Fruit fly (Drosophila melanogaster) whole organism, wandering third instar larva: ENCODE results near the gene PGRP-LC.
A peak's percentile ranks its signal among the peaks of the same experiment; 100 is the strongest.

Source experiments
- Abd-B ChIP-seq: fragments of >200 bp; optimal IDR thresholded peaks from 2 replicates; lab custom pipeline; 2017; ENCODE audit warnings: missing biosample characterization, missing genetic modification characterization
- CG9705 ChIP-seq: fragments of 200-800 bp; sonication (Bioruptor generic); optimal IDR thresholded peaks from 2 replicates; lab custom pipeline; 2018; ENCODE audit warnings: missing biosample characterization, mild to moderate bottlenecking, missing genetic modification characterization
- CrebA ChIP-seq: fragments of 200-800 bp; sonication (Bioruptor generic); optimal IDR thresholded peaks from 2 replicates; lab custom pipeline; 2016; ENCODE audit warnings: missing biosample characterization, mild to moderate bottlenecking, missing genetic modification characterization, borderline replicate concordance
- Dif ChIP-seq: fragments of 200-275, 200-300 bp; sonication (Bioruptor generic); optimal IDR thresholded peaks from 2 replicates; lab custom pipeline; 2018; ENCODE audit warnings: missing biosample characterization, missing genetic modification characterization; ENCODE audit not compliant: partially characterized antibody
- HLH106 ChIP-seq: fragments of 200-800 bp; optimal IDR thresholded peaks from 3 replicates; lab custom pipeline; 2019; ENCODE audit warnings: missing biosample characterization, mild to moderate bottlenecking, missing genetic modification characterization, moderate library complexity
- Hr83 ChIP-seq: fragments of 200-300 bp; sonication (Bioruptor generic); optimal IDR thresholded peaks from 2 replicates; lab custom pipeline; 2016; ENCODE audit warnings: missing biosample characterization, mild to moderate bottlenecking, missing genetic modification characterization, moderate library complexity; ENCODE audit not compliant: poor library complexity, severe bottlenecking
- Jra ChIP-seq: sonication (Bioruptor generic); optimal IDR thresholded peaks from 2 replicates; lab custom pipeline; 2016; ENCODE audit warnings: missing biosample characterization, missing genetic modification characterization
- Mio ChIP-seq: sonication (Bioruptor generic); optimal IDR thresholded peaks from 2 replicates; lab custom pipeline; 2016; ENCODE audit warnings: missing biosample characterization, missing genetic modification characterization
- Myc ChIP-seq: fragments of >200 bp; optimal IDR thresholded peaks from 2 replicates; lab custom pipeline; 2017
- N ChIP-seq: fragments of >200 bp; optimal IDR thresholded peaks from 2 replicates; lab custom pipeline; 2018; ENCODE audit warnings: missing biosample characterization, missing external identifiers, missing genetic modification characterization
- OdsH ChIP-seq: fragments of 200-800 bp; sonication (Bioruptor generic); optimal IDR thresholded peaks from 2 replicates; lab custom pipeline; 2016; ENCODE audit warnings: missing biosample characterization, mild to moderate bottlenecking, missing genetic modification characterization
- Rel ChIP-seq, 2 experiments: fragments of 200-800 bp; sonication (Bioruptor generic) in 1 of 2; optimal IDR thresholded peaks; 2 replicates in 1 of 2; 3 replicates in 1 of 2; lab custom pipeline; 2016 to 2019; ENCODE audit warnings: mild to moderate bottlenecking in 2 of 2, missing biosample characterization in 2 of 2, missing genetic modification characterization in 2 of 2, moderate library complexity in 1 of 2
- Vsx2 ChIP-seq: fragments of 200-300, 225-300 bp; sonication (Bioruptor generic); optimal IDR thresholded peaks from 2 replicates; lab custom pipeline; 2018; ENCODE audit warnings: missing biosample characterization, missing genetic modification characterization; ENCODE audit not compliant: partially characterized antibody
- br ChIP-seq: fragments of 200-800 bp; sonication (Bioruptor generic); optimal IDR thresholded peaks from 2 replicates; lab custom pipeline; 2016; ENCODE audit warnings: missing biosample characterization, missing genetic modification characterization
- brk ChIP-seq: fragments of 200-800 bp; sonication (Bioruptor generic); optimal IDR thresholded peaks from 2 replicates; lab custom pipeline; 2016; ENCODE audit warnings: missing biosample characterization, mild to moderate bottlenecking, missing genetic modification characterization
- dl ChIP-seq, 2 experiments: fragments of 175-275, 200-275 bp in 1 of 2; fragments of 200-275 bp in 1 of 2; sonication (Bioruptor generic); optimal IDR thresholded peaks; lab custom pipeline; 2018; ENCODE audit warnings: mild to moderate bottlenecking in 2 of 2, missing biosample characterization in 2 of 2, missing genetic modification characterization in 2 of 2, moderate library complexity in 2 of 2; ENCODE audit not compliant: partially characterized antibody in 2 of 2, insufficient read depth in 1 of 2
- dmrt93B ChIP-seq: fragments of 200-800 bp; sonication (Bioruptor generic); optimal IDR thresholded peaks from 2 replicates; lab custom pipeline; 2018; ENCODE audit warnings: missing biosample characterization, mild to moderate bottlenecking, missing genetic modification characterization
- dsf ChIP-seq: sonication (Bioruptor generic); optimal IDR thresholded peaks from 2 replicates; lab custom pipeline; 2016; ENCODE audit warnings: missing biosample characterization, missing genetic modification characterization, borderline replicate concordance
- foxo ChIP-seq, 2 experiments: fragments of 200-800 bp; sonication (Bioruptor generic); optimal IDR thresholded peaks; 2 replicates in 1 of 2; 3 replicates in 1 of 2; lab custom pipeline; 2016 to 2017; ENCODE audit warnings: missing biosample characterization in 2 of 2, missing genetic modification characterization in 2 of 2
- h ChIP-seq: fragments of 200-800 bp; sonication (Bioruptor generic); optimal IDR thresholded peaks from 3 replicates; lab custom pipeline; 2016; ENCODE audit warnings: missing biosample characterization, mild to moderate bottlenecking, missing genetic modification characterization
- lola ChIP-seq: fragments of >200 bp; optimal IDR thresholded peaks from 2 replicates; lab custom pipeline; 2017; ENCODE audit warnings: missing biosample characterization, missing genetic modification characterization
- psq ChIP-seq: fragments of 200-800 bp; sonication (Bioruptor generic); optimal IDR thresholded peaks from 3 replicates; lab custom pipeline; 2017; ENCODE audit warnings: missing biosample characterization, mild to moderate bottlenecking, missing genetic modification characterization, moderate library complexity
- rgr ChIP-seq: fragments of 200-800 bp; sonication (Bioruptor generic); optimal IDR thresholded peaks from 3 replicates; lab custom pipeline; 2016; ENCODE audit warnings: missing biosample characterization, mild to moderate bottlenecking, missing genetic modification characterization
- sage ChIP-seq: fragments of 200-800 bp; sonication (Bioruptor generic); optimal IDR thresholded peaks from 2 replicates; lab custom pipeline; 2016; ENCODE audit warnings: missing biosample characterization, mild to moderate bottlenecking, missing genetic modification characterization
- sv ChIP-seq: fragments of 200-800 bp; sonication (Bioruptor generic); optimal IDR thresholded peaks from 3 replicates; lab custom pipeline; 2016; ENCODE audit warnings: missing biosample characterization, missing genetic modification characterization
- usp ChIP-seq: fragments of >200 bp; optimal IDR thresholded peaks from 2 replicates; lab custom pipeline; 2017; ENCODE audit warnings: missing biosample characterization, missing genetic modification characterization
- woc ChIP-seq: sonication (Bioruptor generic); optimal IDR thresholded peaks from 2 replicates; lab custom pipeline; 2016; ENCODE audit warnings: missing biosample characterization, mild to moderate bottlenecking, missing genetic modification characterization

The PGRP-LC gene

dm6 chr3L:9335711-9336110 lies 2.9 kb upstream of the PGRP-LC start (continued):
- peak in 1 of 2 experiments; percentile 14 for TF ChIP-seq foxo (GFP tag; optimal IDR thresholded peaks at IDR 0.05; lab: Kevin White, UChicago)
- TF ChIP-seq, all 38 proteins: peak for 9

DNA sequence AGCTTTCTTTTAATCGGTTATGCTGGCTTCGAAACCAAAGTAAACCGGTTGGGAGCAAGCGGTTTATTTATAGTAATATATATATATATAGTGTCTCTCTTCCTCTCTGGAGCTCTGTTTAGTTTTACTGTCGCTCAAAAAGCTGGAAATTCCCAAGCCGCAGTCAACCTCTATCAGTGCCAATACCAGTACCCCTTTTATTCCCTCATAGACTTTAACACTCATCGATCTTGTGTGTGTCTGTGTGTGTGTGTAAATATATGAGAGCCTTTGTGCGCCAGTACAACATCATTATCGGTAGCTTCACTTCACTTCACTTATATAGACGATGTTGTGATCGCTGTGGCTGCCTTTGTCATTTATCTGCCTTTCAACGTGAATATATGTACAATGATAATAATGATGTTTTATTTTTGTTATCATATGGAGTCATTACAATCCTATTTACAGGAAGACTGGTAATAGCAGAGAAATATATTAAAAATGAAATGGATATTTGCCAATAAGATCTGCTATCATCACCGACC lies 605 bp upstream of the PGRP-LC start:
- TF ChIP-seq rgr (no peak), Jra (GFP tag; lab: Kevin White, UChicago) (no peak), foxo (GFP tag; optimal IDR thresholded peaks at IDR 0.05; lab: Kevin White, UChicago) (no peak), dl (GFP tag; optimal IDR thresholded peaks at IDR 0.05; lab: Kevin White, UChicago; ENCODE audit: insufficient read depth in 1 of 2, partially characterized antibody in 2 of 2) (peak in 1 of 2 experiments; percentile 40), brk (no peak), sv (no peak), woc (no peak), dmrt93B (GFP tag; lab: Kevin White, UChicago) (no peak)

DNA sequence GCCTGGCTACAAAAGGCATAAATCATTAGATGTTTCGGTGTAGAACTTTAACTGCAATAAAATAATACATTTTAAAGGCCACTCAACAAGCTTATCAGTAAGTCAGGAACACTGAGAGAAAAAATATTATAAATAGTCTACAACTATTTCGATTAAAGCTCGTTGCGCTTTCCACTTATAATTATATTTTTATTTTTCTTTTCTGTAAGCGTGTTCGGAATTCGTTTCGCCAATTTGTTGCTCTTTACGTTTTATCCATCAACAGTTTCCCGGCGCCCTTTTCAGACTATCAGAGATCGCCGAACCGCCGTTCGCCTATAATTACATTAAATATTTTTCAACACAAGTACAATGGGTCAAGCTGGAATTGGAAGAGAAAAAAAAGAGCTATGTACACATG lies 411 bp downstream of the PGRP-LC start:
- TF ChIP-seq lola (GFP tag; lab: Kevin White, UChicago) (no peak), br (GFP tag; lab: Kevin White, UChicago) (no peak), Abd-B (no peak), HLH106 (tag; lab: Kevin White, UChicago) (no peak), psq (GFP tag; lab: Kevin White, UChicago) (no peak), sv (no peak)

- TF ChIP-seq rgr (no peak), usp (no peak), sage (GFP tag; lab: Kevin White, UChicago) (no peak), dsf (no peak), Rel (GFP tag; optimal IDR thresholded peaks at IDR 0.05; lab: Kevin White, UChicago) (no peak), Rel (tag; optimal IDR thresholded peaks at IDR 0.05; lab: Kevin White, UChicago) (peak; percentile 33), Dif (GFP tag; lab: Kevin White, UChicago) (peak; percentile 27), CrebA (GFP tag; lab: Kevin White, UChicago) (no peak), Myc (lab: Kevin White, UChicago) (no peak), foxo (GFP tag; optimal IDR thresholded peaks at IDR 0.05; lab: Kevin White, UChicago) (no peak), CG9705 (GFP tag; lab: Kevin White, UChicago) (no peak), h (GFP tag; lab: Kevin White, UChicago) (peak; percentile 3), dl (GFP tag; optimal IDR thresholded peaks at IDR 0.05; lab: Kevin White, UChicago; ENCODE audit: insufficient read depth in 1 of 2, partially characterized antibody in 2 of 2) (peak in 1 of 2 experiments; percentile 8), brk (no peak), Vsx2 (GFP tag; lab: Kevin White, UChicago) (peak; percentile 40), Hr83 (GFP tag; lab: Kevin White, UChicago) (no peak)
Observed at dm6 chr3L:9340232-9340631, 1.6 kb downstream of the PGRP-LC start.

dm6 chr3L:9340839-9341238 lies 2.2 kb downstream of the PGRP-LC start:
- no peak for TF ChIP-seq OdsH (GFP tag; lab: Kevin White, UChicago)
- TF ChIP-seq Rel (GFP tag; optimal IDR thresholded peaks at IDR 0.05; lab: Kevin White, UChicago) = no peak
- peak; percentile 51 for TF ChIP-seq Rel (tag; optimal IDR thresholded peaks at IDR 0.05; lab: Kevin White, UChicago)
- TF ChIP-seq Mio (GFP tag; lab: Kevin White, UChicago) = no peak
- no peak for TF ChIP-seq h (GFP tag; lab: Kevin White, UChicago)
- TF ChIP-seq N (GFP tag; lab: Kevin White, UChicago) = peak; percentile 15

dm6 chr3L:9343963-9344362 lies 5.4 kb downstream of the PGRP-LC start:
- TF ChIP-seq Rel (GFP tag; optimal IDR thresholded peaks at IDR 0.05; lab: Kevin White, UChicago) (no peak), Rel (tag; optimal IDR thresholded peaks at IDR 0.05; lab: Kevin White, UChicago) (peak; percentile 96), CG9705 (GFP tag; lab: Kevin White, UChicago) (no peak)
